Fruit fly (Drosophila melanogaster): Measurements from ENCODE around the gene CG31898.

DNA sequence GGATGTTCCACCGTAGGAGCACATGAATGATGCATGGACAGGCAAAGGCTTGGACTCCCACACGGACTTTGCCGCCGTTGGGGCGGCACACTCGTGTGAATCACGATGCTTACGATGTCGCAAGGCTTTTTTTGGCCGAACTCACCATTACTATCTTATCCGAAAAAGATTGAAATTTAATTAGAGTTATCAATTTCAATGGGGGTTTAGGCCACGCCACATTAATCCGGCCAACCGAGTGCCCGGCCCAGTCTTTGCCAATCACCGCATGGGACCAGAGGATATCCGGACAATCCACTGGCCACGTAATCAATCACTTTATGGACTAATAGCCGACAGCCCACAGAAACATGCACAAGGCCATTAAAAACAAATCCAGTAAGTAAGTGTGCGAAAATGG lies 28.0 kb upstream of the CG31898 start:
- no peak for TF ChIP-seq h (optimal IDR thresholded peaks at IDR 0.05)
- TF ChIP-seq psq (optimal IDR thresholded peaks at IDR 0.05): no peak
- no peak for TF ChIP-seq ttk (optimal IDR thresholded peaks at IDR 0.05)
